Fruit fly (Drosophila melanogaster): ENCODE results near the gene CG14218.
A peak's percentile ranks its signal among the peaks of the same experiment; 100 is the strongest.

The CG14218 gene

DNA sequence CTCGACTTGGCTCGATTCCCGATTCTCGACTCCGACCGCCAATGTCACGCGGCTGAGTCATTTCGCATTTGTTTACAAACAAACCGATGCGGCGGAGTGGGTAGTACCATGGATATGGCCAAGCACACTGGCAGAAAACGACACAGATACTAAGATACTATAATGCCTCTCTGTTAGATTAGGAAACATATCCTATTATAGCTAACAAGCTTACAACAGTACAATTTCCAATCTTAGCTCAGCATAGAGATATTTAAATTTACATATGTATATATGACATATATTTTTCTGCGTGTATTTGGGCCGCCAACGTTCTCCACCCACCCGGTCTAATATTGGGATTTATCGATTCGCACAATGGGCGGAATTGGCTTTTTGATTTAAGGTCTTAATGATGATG, 22.2 kb upstream of the CG14218 start (continued):
- TF ChIP-seq CG15336 (GFP tag; IDR thresholded peaks at IDR 0.05) (peak; percentile 86), CG8632 (GFP tag; optimal IDR thresholded peaks at IDR 0.05) (peak; percentile 21), Eip75B (GFP tag; optimal IDR thresholded peaks at IDR 0.05) (peak; percentile 80), vri (GFP tag; optimal IDR thresholded peaks at IDR 0.05) (peak; percentile 39), Hr39 (GFP tag; optimal IDR thresholded peaks at IDR 0.05) (peak; percentile 48), esn (GFP tag; optimal IDR thresholded peaks at IDR 0.05) (peak; percentile 64), CG11762 (GFP tag; optimal IDR thresholded peaks at IDR 0.05; ENCODE audit: insufficient read depth) (peak; percentile 40), CG10669 (GFP tag; optimal IDR thresholded peaks at IDR 0.05) (peak; percentile 61), CG3919 (GFP tag; optimal IDR thresholded peaks at IDR 0.05) (peak; percentile 84), CG9139 (GFP tag; optimal IDR thresholded peaks at IDR 0.05) (no peak), CG10631 (GFP tag; optimal IDR thresholded peaks at IDR 0.05) (peak; percentile 81), CG3032 (tag; optimal IDR thresholded peaks at IDR 0.05) (peak; percentile 68), Hr4 (GFP tag; optimal IDR thresholded peaks at IDR 0.05) (peak; percentile 85), CG6808 (GFP tag; optimal IDR thresholded peaks at IDR 0.05) (peak; percentile 54), Eip78C (GFP tag) (peak; percentile 92), CG4318 (GFP tag; optimal IDR thresholded peaks at IDR 0.05) (peak; percentile 65), achi (GFP tag; optimal IDR thresholded peaks at IDR 0.05) (peak; percentile 74), Smox (GFP tag; optimal IDR thresholded peaks at IDR 0.05) (peak; percentile 39), pdm3 (GFP tag; optimal IDR thresholded peaks at IDR 0.05) (peak; percentile 66), CG34406 (GFP tag; optimal IDR thresholded peaks at IDR 0.05) (peak; percentile 44), dac (GFP tag; optimal IDR thresholded peaks at IDR 0.05) (peak; percentile 23), net (GFP tag; optimal IDR thresholded peaks at IDR 0.05) (peak; percentile 63), lz (GFP tag; optimal IDR thresholded peaks at IDR 0.05) (peak; percentile 70), CG1621 (tag; optimal IDR thresholded peaks at IDR 0.05) (peak; percentile 27), fkh (GFP tag; optimal IDR thresholded peaks at IDR 0.05) (peak; percentile 25), fd59A (GFP tag; optimal IDR thresholded peaks at IDR 0.05) (peak; percentile 55), Hr38 (GFP tag; optimal IDR thresholded peaks at IDR 0.05) (no peak), svp (GFP tag) (peak; percentile 74), CG6792 (GFP tag; optimal IDR thresholded peaks at IDR 0.05) (peak; percentile 65), Met (GFP tag; optimal IDR thresholded peaks at IDR 0.05) (peak; percentile 75)

DNA sequence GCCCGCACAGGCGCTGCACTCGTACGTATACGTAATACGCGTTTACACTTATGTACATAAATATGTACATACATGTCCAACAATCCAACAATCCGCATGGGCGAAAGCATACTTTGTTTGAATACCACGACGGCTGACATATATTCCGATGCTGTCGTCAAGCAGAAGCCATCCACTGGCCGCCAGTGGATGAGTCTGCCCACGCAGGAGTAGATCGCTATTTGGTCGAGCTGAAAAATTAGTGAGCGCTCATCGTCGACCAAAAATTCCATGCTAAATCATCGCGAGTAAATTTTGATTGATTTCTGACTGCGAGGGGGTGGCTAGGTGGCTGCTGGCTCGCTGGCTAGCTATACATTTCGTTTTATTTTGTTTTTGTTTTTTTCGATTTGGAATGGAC, 20.7 kb upstream of the CG14218 start:
- TF ChIP-seq CG15336 (GFP tag; IDR thresholded peaks at IDR 0.05), result no peak
- TF ChIP-seq fkh (GFP tag; optimal IDR thresholded peaks at IDR 0.05), result peak; percentile 9

DNA sequence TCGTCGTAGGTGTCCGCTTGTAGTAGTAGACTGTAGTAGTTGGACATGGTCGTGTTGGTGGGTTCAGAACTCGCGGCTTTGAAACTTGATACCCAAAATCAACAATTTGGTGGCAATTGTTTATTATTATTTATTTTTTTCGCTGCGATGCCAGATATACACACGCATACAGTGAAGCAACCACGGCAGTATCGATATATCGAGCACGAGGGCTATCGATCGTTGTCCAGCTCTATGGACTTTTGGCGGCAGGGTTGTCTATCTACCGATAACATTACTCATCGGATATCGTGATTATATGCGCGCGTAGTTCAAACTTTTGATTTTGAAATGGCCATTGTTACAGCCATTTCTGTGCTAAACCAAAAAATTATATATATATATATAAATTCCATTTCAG, 19.9 kb upstream of the CG14218 start, which contains the start of gene CG14220:
CG14220 (minus strand) TSS at position 208 of the 400 bp plus-strand sequence.
- TF ChIP-seq fkh (GFP tag; optimal IDR thresholded peaks at IDR 0.05) (peak; percentile 2), fd59A (GFP tag; optimal IDR thresholded peaks at IDR 0.05) (no peak), Ets96B (tag; optimal IDR thresholded peaks at IDR 0.05) (no peak), Ets21C (GFP tag; optimal IDR thresholded peaks at IDR 0.05) (no peak), CG10669 (GFP tag; optimal IDR thresholded peaks at IDR 0.05) (no peak), CG34406 (GFP tag; optimal IDR thresholded peaks at IDR 0.05) (no peak), OdsH (GFP tag; optimal IDR thresholded peaks at IDR 0.05) (no peak), net (GFP tag; optimal IDR thresholded peaks at IDR 0.05) (no peak), pdm3 (GFP tag; optimal IDR thresholded peaks at IDR 0.05) (no peak), Hr39 (GFP tag; optimal IDR thresholded peaks at IDR 0.05) (no peak), esn (GFP tag; optimal IDR thresholded peaks at IDR 0.05) (no peak), CG3032 (tag; optimal IDR thresholded peaks at IDR 0.05) (peak; percentile 12), eg (GFP tag; IDR thresholded peaks at IDR 0.05) (no peak), svp (GFP tag) (peak; percentile 22), vri (GFP tag; optimal IDR thresholded peaks at IDR 0.05) (no peak), Hr38 (GFP tag; optimal IDR thresholded peaks at IDR 0.05) (no peak), CG9139 (GFP tag; optimal IDR thresholded peaks at IDR 0.05) (no peak)

DNA sequence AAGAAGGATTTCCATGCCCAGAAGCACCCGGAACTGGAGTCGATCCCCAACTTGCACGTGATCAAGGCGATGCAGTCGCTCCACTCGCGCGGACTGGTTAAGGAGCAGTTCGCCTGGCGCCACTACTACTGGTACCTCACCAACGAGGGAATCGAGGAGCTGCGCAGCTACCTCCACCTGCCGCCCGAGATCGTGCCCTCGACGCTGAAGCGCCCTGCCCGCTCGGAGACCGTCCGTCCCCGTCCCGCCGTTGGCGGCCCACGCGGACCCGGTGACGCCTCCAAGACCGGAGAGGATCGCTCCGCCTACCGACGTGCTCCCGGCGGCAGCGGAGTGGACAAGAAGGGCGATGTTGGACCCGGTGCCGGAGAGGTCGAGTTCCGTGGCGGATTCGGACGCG, 16.7 kb upstream of the CG14218 start:
- TF ChIP-seq svp (GFP tag) (no peak), CG6276 (GFP tag; optimal IDR thresholded peaks at IDR 0.05) (no peak), dac (GFP tag; optimal IDR thresholded peaks at IDR 0.05) (no peak), CG6808 (GFP tag; optimal IDR thresholded peaks at IDR 0.05) (no peak), salr (GFP tag; optimal IDR thresholded peaks at IDR 0.05) (no peak), CG3032 (tag; optimal IDR thresholded peaks at IDR 0.05) (no peak), Eip93F (GFP tag; optimal IDR thresholded peaks at IDR 0.05) (no peak), Sox14 (GFP tag; optimal IDR thresholded peaks at IDR 0.05) (no peak), Sox15 (GFP tag; optimal IDR thresholded peaks at IDR 0.05) (no peak), ss (GFP tag; optimal IDR thresholded peaks at IDR 0.05) (no peak), fkh (GFP tag; optimal IDR thresholded peaks at IDR 0.05) (no peak), fd85E (GFP tag; optimal IDR thresholded peaks at IDR 0.05) (no peak), Eip75B (GFP tag; optimal IDR thresholded peaks at IDR 0.05) (no peak), CG7368 (GFP tag; optimal IDR thresholded peaks at IDR 0.05) (no peak), CG16779 (tag; optimal IDR thresholded peaks at IDR 0.05) (no peak), fd59A (GFP tag; optimal IDR thresholded peaks at IDR 0.05) (no peak)
